ENCODE assay signal across 2 worm cellular contexts in genomic region chrIV:15046162-15046561, ce11.
A peak's percentile ranks its signal among the peaks of the same experiment; 100 is the strongest.
TF ChIP-seq lines count a peak whose summit lies in the region.

No protein-coding gene starts in this region.

TF ChIP-seq in whole organism, L4 larva, 104 proteins besides CTCF, POLR2A, EP300 and RAD21:
- TF ChIP-seq nhr-48 (tag; optimal IDR thresholded peaks at IDR 0.05; lab: Kevin White, UChicago) = no peak
- no peak for TF ChIP-seq ZK337.2 (GFP tag; IDR thresholded peaks at IDR 0.05; lab: Robert Waterston, UW)
- TF ChIP-seq set-16 (GFP tag; IDR thresholded peaks at IDR 0.05; lab: Robert Waterston, UW) = peak; percentile 78
- no peak for TF ChIP-seq ces-1 (GFP tag; optimal IDR thresholded peaks at IDR 0.05; lab: Kevin White, UChicago)
- TF ChIP-seq aha-1 (tag; lab: Kevin White, UChicago) = peak; percentile 57
- TF ChIP-seq lim-7 (GFP tag; IDR thresholded peaks at IDR 0.05; lab: Robert Waterston, UW) = no peak
- no peak for TF ChIP-seq jun-1 (tag; optimal IDR thresholded peaks at IDR 0.05; lab: Kevin White, UChicago)
- no peak for TF ChIP-seq sdz-12 (GFP tag; optimal IDR thresholded peaks at IDR 0.05; lab: Kevin White, UChicago)
- no peak for TF ChIP-seq daf-16 (GFP tag; optimal IDR thresholded peaks at IDR 0.05; lab: Kevin White, UChicago)
- TF ChIP-seq daf-16 (tag; optimal IDR thresholded peaks at IDR 0.05; lab: Kevin White, UChicago) = no peak
- 0 out of 4 replicates have a peak, but pooled peaks of 1 of the 2 experiments have one; percentile 1 for TF ChIP-seq madf-5 (GFP tag; IDR thresholded peaks at IDR 0.05; lab: Robert Waterston, UW)
- TF ChIP-seq dpl-1 (GFP tag; optimal IDR thresholded peaks at IDR 0.05; lab: Kevin White, UChicago) = no peak
- TF ChIP-seq F49E8.2 (tag; optimal IDR thresholded peaks at IDR 0.05; lab: Kevin White, UChicago; ENCODE audit: borderline replicate concordance) = no peak
- no peak for TF ChIP-seq mep-1 (tag; optimal IDR thresholded peaks at IDR 0.05; lab: Kevin White, UChicago)
- 0 out of 2 replicates have a peak, but pooled peaks have one; percentile 41 for TF ChIP-seq snpc-1.2 (GFP tag; IDR thresholded peaks at IDR 0.05; lab: Robert Waterston, UW)
- TF ChIP-seq fkh-10 (GFP tag; optimal IDR thresholded peaks at IDR 0.05; lab: Kevin White, UChicago) = no peak
- TF ChIP-seq ceh-62 (tag; optimal IDR thresholded peaks at IDR 0.05; lab: Kevin White, UChicago) = no peak
- no peak for TF ChIP-seq daf-12 (tag; optimal IDR thresholded peaks at IDR 0.05; lab: Kevin White, UChicago)
- no peak for TF ChIP-seq ceh-44 (GFP tag; IDR thresholded peaks at IDR 0.05; lab: Robert Waterston, UW)
- no peak for TF ChIP-seq zfp-2 (tag; optimal IDR thresholded peaks at IDR 0.05; lab: Kevin White, UChicago)
- TF ChIP-seq fos-1 (tag; optimal IDR thresholded peaks at IDR 0.05; lab: Kevin White, UChicago) = no peak
- no peak for TF ChIP-seq hlh-11 (tag; optimal IDR thresholded peaks at IDR 0.05; lab: Kevin White, UChicago)
- TF ChIP-seq F26F4.8 (GFP tag; conservative IDR thresholded peaks at IDR 0.05; lab: Robert Waterston, UW) = no peak
- no peak for TF ChIP-seq Y5F2A.4 (GFP tag; optimal IDR thresholded peaks at IDR 0.05; lab: Kevin White, UChicago)
- no peak for TF ChIP-seq snpc-4 (tag; optimal IDR thresholded peaks at IDR 0.05; lab: Kevin White, UChicago)
- TF ChIP-seq unc-39 (tag; optimal IDR thresholded peaks at IDR 0.05; lab: Kevin White, UChicago) = no peak
- TF ChIP-seq lin-38 (GFP tag; IDR thresholded peaks at IDR 0.05; lab: Robert Waterston, UW) = no peak
- TF ChIP-seq hmg-1.1 (GFP tag; IDR thresholded peaks at IDR 0.05; lab: Robert Waterston, UW) = 0 out of 2 replicates have a peak, but pooled peaks have one; percentile 7
- TF ChIP-seq saeg-2 (GFP tag; IDR thresholded peaks at IDR 0.05; lab: Robert Waterston, UW) = no peak
- TF ChIP-seq skn-1 (tag; optimal IDR thresholded peaks at IDR 0.05; lab: Kevin White, UChicago) = no peak
- no peak for TF ChIP-seq arid-1 (GFP tag; conservative IDR thresholded peaks at IDR 0.05; lab: Robert Waterston, UW)

TF ChIP-seq in whole organism, young adult, 124 proteins besides CTCF, POLR2A, EP300 and RAD21:
- no peak for TF ChIP-seq rec-8 (tag; optimal IDR thresholded peaks at IDR 0.05; lab: Kevin White, UChicago)
- no peak for TF ChIP-seq hmg-1.2 (GFP tag; IDR thresholded peaks at IDR 0.05; lab: Robert Waterston, UW)
- TF ChIP-seq efl-1 (GFP tag; optimal IDR thresholded peaks at IDR 0.05; lab: Kevin White, UChicago) = no peak
- no peak for TF ChIP-seq C06A6.2 (GFP tag; conservative IDR thresholded peaks at IDR 0.05; lab: Robert Waterston, UW)
- TF ChIP-seq lir-1 (GFP tag; conservative IDR thresholded peaks at IDR 0.05; lab: Robert Waterston, UW) = no peak
- no peak for TF ChIP-seq xnd-1 (tag; optimal IDR thresholded peaks at IDR 0.05; lab: Kevin White, UChicago)
- TF ChIP-seq him-1 (tag; optimal IDR thresholded peaks at IDR 0.05; lab: Kevin White, UChicago) = no peak
- TF ChIP-seq Y53F4B.3 (GFP tag; IDR thresholded peaks at IDR 0.05; lab: Robert Waterston, UW) = no peak
- TF ChIP-seq let-526 (GFP tag; IDR thresholded peaks at IDR 0.05; lab: Robert Waterston, UW) = no peak
- no peak for TF ChIP-seq tbx-9 (tag; optimal IDR thresholded peaks at IDR 0.05; lab: Kevin White, UChicago; ENCODE audit: borderline replicate concordance)
- 0 out of 2 replicates have a peak, but pooled peaks have one; percentile 9 for TF ChIP-seq dox-1 (GFP tag; IDR thresholded peaks at IDR 0.05; lab: Robert Waterston, UW)
- TF ChIP-seq egrh-3 (GFP tag; IDR thresholded peaks at IDR 0.05; lab: Robert Waterston, UW) = peak; percentile 45; the same call in 1 of the 2 replicates
- TF ChIP-seq akir-1 (GFP tag; optimal IDR thresholded peaks at IDR 0.05; lab: Kevin White, UChicago) = no peak
- no peak for TF ChIP-seq Y67H2A.10 (GFP tag; conservative IDR thresholded peaks at IDR 0.05; lab: Robert Waterston, UW)
- TF ChIP-seq cebp-2 (GFP tag; IDR thresholded peaks at IDR 0.05; lab: Robert Waterston, UW) = peak; percentile 83; the same call in 1 of the 2 replicates
- no peak for TF ChIP-seq atf-7 (tag; optimal IDR thresholded peaks at IDR 0.05; lab: Kevin White, UChicago)
- TF ChIP-seq ceh-40 (GFP tag; IDR thresholded peaks at IDR 0.05; lab: Robert Waterston, UW) = no peak
- peak; percentile 46; the same call in 1 of the 2 replicates for TF ChIP-seq zfh-2 (GFP tag; conservative IDR thresholded peaks at IDR 0.05; lab: Robert Waterston, UW)
- no peak for TF ChIP-seq snpc-4 (GFP tag; optimal IDR thresholded peaks at IDR 0.05; lab: Kevin White, UChicago)
- TF ChIP-seq snpc-4 (tag; optimal IDR thresholded peaks at IDR 0.05; lab: Kevin White, UChicago) = peak in 1 of 4 experiments; percentile 37
- TF ChIP-seq ceh-100 (GFP tag; IDR thresholded peaks at IDR 0.05; lab: Robert Waterston, UW) = no peak
- no peak for TF ChIP-seq C17E4.6 (GFP tag; IDR thresholded peaks at IDR 0.05; lab: Robert Waterston, UW)
- no peak for TF ChIP-seq hlh-26 (GFP tag; conservative IDR thresholded peaks at IDR 0.05; lab: Robert Waterston, UW)
- no peak for TF ChIP-seq B0035.1 (tag; optimal IDR thresholded peaks at IDR 0.05; lab: Kevin White, UChicago)
- TF ChIP-seq zim-3 (tag; optimal IDR thresholded peaks at IDR 0.05; lab: Kevin White, UChicago) = no peak
- no peak for TF ChIP-seq lin-54 (GFP tag; optimal IDR thresholded peaks at IDR 0.05; lab: Kevin White, UChicago)
- no peak for TF ChIP-seq mel-28 (tag; optimal IDR thresholded peaks at IDR 0.05; lab: Kevin White, UChicago; ENCODE audit: borderline replicate concordance)
- TF ChIP-seq nfyb-1 (GFP tag; IDR thresholded peaks at IDR 0.05; lab: Robert Waterston, UW) = no peak
- no peak for TF ChIP-seq unc-130 (GFP tag; optimal IDR thresholded peaks at IDR 0.05; lab: Kevin White, UChicago)
- no peak for TF ChIP-seq nhr-80 (tag; optimal IDR thresholded peaks at IDR 0.05; lab: Kevin White, UChicago)
- no peak for TF ChIP-seq K11D2.4 (GFP tag; IDR thresholded peaks at IDR 0.05; lab: Robert Waterston, UW)
- TF ChIP-seq hrde-1 (tag; optimal IDR thresholded peaks at IDR 0.05; lab: Kevin White, UChicago; ENCODE audit: borderline replicate concordance) = no peak
- no peak for TF ChIP-seq T07F8.4 (tag; optimal IDR thresholded peaks at IDR 0.05; lab: Kevin White, UChicago)
- no peak for TF ChIP-seq attf-5 (GFP tag; optimal IDR thresholded peaks at IDR 0.05; lab: Kevin White, UChicago)
- no peak for TF ChIP-seq tlf-1 (GFP tag; optimal IDR thresholded peaks at IDR 0.05; lab: Kevin White, UChicago)
- TF ChIP-seq bed-2 (GFP tag; IDR thresholded peaks at IDR 0.05; lab: Robert Waterston, UW) = no peak
- TF ChIP-seq snpc-1.3 (tag; optimal IDR thresholded peaks at IDR 0.05; lab: Kevin White, UChicago; ENCODE audit: insufficient read depth) = no peak
- 0 out of 2 replicates have a peak, but pooled peaks have one; percentile 37 for TF ChIP-seq lin-26 (GFP tag; IDR thresholded peaks at IDR 0.05; lab: Robert Waterston, UW)
- TF ChIP-seq dpff-1 (tag; optimal IDR thresholded peaks at IDR 0.05; lab: Kevin White, UChicago) = no peak
- no peak for TF ChIP-seq F33H1.4 (GFP tag; IDR thresholded peaks at IDR 0.05; lab: Robert Waterston, UW)
- no peak for TF ChIP-seq ets-4 (GFP tag; optimal IDR thresholded peaks at IDR 0.05; lab: Kevin White, UChicago)
- no peak for TF ChIP-seq B0336.3 (GFP tag; IDR thresholded peaks at IDR 0.05; lab: Robert Waterston, UW)
- TF ChIP-seq ztf-26 (tag; optimal IDR thresholded peaks at IDR 0.05; lab: Kevin White, UChicago) = no peak
- TF ChIP-seq madf-6 (GFP tag; IDR thresholded peaks at IDR 0.05; lab: Robert Waterston, UW) = no peak
- TF ChIP-seq ztf-18 (tag; optimal IDR thresholded peaks at IDR 0.05; lab: Kevin White, UChicago) = peak; percentile 37
TF ChIP-seq in whole organism, young adult: peak in this region for 7.
